Worm (Caenorhabditis elegans): ENCODE data around the gene srh-8.
A peak's percentile ranks its signal among the peaks of the same experiment; 100 is the strongest.

Gene srh-8

ce11 chrV:3981680-3982079 is 23.6 kb upstream of the srh-8 start, which contains the start of gene nlp-30:
Gene nlp-30 (plus strand): TSS chrV:3981980.
- TF ChIP-seq pax-1 (tag; optimal IDR thresholded peaks at IDR 0.05): no peak
- TF ChIP-seq fkh-10 (GFP tag; optimal IDR thresholded peaks at IDR 0.05): no peak
- TF ChIP-seq ceh-34 (tag; optimal IDR thresholded peaks at IDR 0.05): no peak
- no peak for TF ChIP-seq tbx-2 (tag; optimal IDR thresholded peaks at IDR 0.05)
- no peak for TF ChIP-seq C08G9.2 (tag; optimal IDR thresholded peaks at IDR 0.05)
- TF ChIP-seq nhr-11 (tag; optimal IDR thresholded peaks at IDR 0.05): no peak
- no peak for TF ChIP-seq ets-4 (tag; optimal IDR thresholded peaks at IDR 0.05)
- no peak for TF ChIP-seq tbx-7 (tag; optimal IDR thresholded peaks at IDR 0.05)
- TF ChIP-seq npax-4 (tag; optimal IDR thresholded peaks at IDR 0.05): no peak
- TF ChIP-seq ceh-24 (tag; optimal IDR thresholded peaks at IDR 0.05): no peak
- TF ChIP-seq sox-2 (GFP tag; IDR thresholded peaks at IDR 0.05): no peak
- TF ChIP-seq dmd-4 (tag; optimal IDR thresholded peaks at IDR 0.05; ENCODE audit: borderline replicate concordance): no peak
- TF ChIP-seq unc-3 (GFP tag; conservative IDR thresholded peaks at IDR 0.05): no peak
- no peak for TF ChIP-seq unc-3 (tag; optimal IDR thresholded peaks at IDR 0.05)
- TF ChIP-seq K09A11.1 (tag; optimal IDR thresholded peaks at IDR 0.05; ENCODE audit: insufficient read depth): no peak
- no peak for TF ChIP-seq hlh-6 (tag; optimal IDR thresholded peaks at IDR 0.05)
- TF ChIP-seq C38D4.7 (GFP tag; optimal IDR thresholded peaks at IDR 0.05): no peak

- TF ChIP-seq dmd-4 (tag; optimal IDR thresholded peaks at IDR 0.05; ENCODE audit: borderline replicate concordance) (no peak), dve-1 (tag; optimal IDR thresholded peaks at IDR 0.05) (peak; percentile 12)
Measured at ce11 chrV:3984178-3984577, 21.1 kb upstream of the srh-8 start, which contains the start of gene nlp-29. Gene nlp-29 (plus strand): TSS chrV:3984425.

- TF ChIP-seq zip-5 (tag; optimal IDR thresholded peaks at IDR 0.05) (no peak), ceh-45 (GFP tag; IDR thresholded peaks at IDR 0.05) (no peak), npax-4 (tag; optimal IDR thresholded peaks at IDR 0.05) (no peak), unc-55 (GFP tag; optimal IDR thresholded peaks at IDR 0.05) (no peak), pha-4 (tag; optimal IDR thresholded peaks at IDR 0.05) (no peak), unc-42 (tag; optimal IDR thresholded peaks at IDR 0.05) (no peak), sdc-2 (tag; optimal IDR thresholded peaks at IDR 0.05) (no peak), lin-11 (tag; optimal IDR thresholded peaks at IDR 0.05) (no peak), elt-4 (tag; optimal IDR thresholded peaks at IDR 0.05) (no peak), ref-2 (tag; optimal IDR thresholded peaks at IDR 0.05) (no peak), fkh-6 (tag; optimal IDR thresholded peaks at IDR 0.05) (no peak), che-1 (tag; optimal IDR thresholded peaks at IDR 0.05) (no peak), tbx-2 (tag; optimal IDR thresholded peaks at IDR 0.05) (no peak), ceh-34 (tag; optimal IDR thresholded peaks at IDR 0.05) (no peak), pqm-1 (tag; optimal IDR thresholded peaks at IDR 0.05) (no peak), F13H6.1 (tag; optimal IDR thresholded peaks at IDR 0.05) (no peak), K02D7.2 (tag; optimal IDR thresholded peaks at IDR 0.05) (no peak), ceh-22 (tag; optimal IDR thresholded peaks at IDR 0.05) (no peak), rnt-1 (tag; optimal IDR thresholded peaks at IDR 0.05) (no peak), ama-1 (optimal IDR thresholded peaks at IDR 0.05) (no peak)
Measured at ce11 chrV:3985104-3985503, 20.2 kb upstream of the srh-8 start.

ce11 chrV:3987616-3988015 is 17.7 kb upstream of the srh-8 start, which contains the start of gene nlp-28:
Gene nlp-28 (plus strand): TSS chrV:3987900.
- TF ChIP-seq hlh-6 (tag; optimal IDR thresholded peaks at IDR 0.05) (no peak), C38D4.7 (GFP tag; optimal IDR thresholded peaks at IDR 0.05) (no peak), pax-1 (tag; optimal IDR thresholded peaks at IDR 0.05) (no peak), pha-4 (tag; optimal IDR thresholded peaks at IDR 0.05) (no peak)

- TF ChIP-seq pqm-1 (tag; optimal IDR thresholded peaks at IDR 0.05): no peak
- no peak for TF ChIP-seq fax-1 (tag; optimal IDR thresholded peaks at IDR 0.05)
- no peak for TF ChIP-seq unc-42 (tag; optimal IDR thresholded peaks at IDR 0.05)
- TF ChIP-seq hlh-15 (tag; optimal IDR thresholded peaks at IDR 0.05): no peak
- TF ChIP-seq C38D4.7 (GFP tag; optimal IDR thresholded peaks at IDR 0.05): no peak
- TF ChIP-seq ceh-30 (tag; optimal IDR thresholded peaks at IDR 0.05): no peak
- no peak for TF ChIP-seq ceh-14 (tag; optimal IDR thresholded peaks at IDR 0.05)
- no peak for TF ChIP-seq C08G9.2 (tag; optimal IDR thresholded peaks at IDR 0.05)
- TF ChIP-seq ceh-22 (tag; optimal IDR thresholded peaks at IDR 0.05): no peak
- no peak for TF ChIP-seq ama-1 (optimal IDR thresholded peaks at IDR 0.05)
- TF ChIP-seq elt-2 (tag; optimal IDR thresholded peaks at IDR 0.05): no peak
- no peak for TF ChIP-seq ceh-6 (GFP tag; optimal IDR thresholded peaks at IDR 0.05)
- TF ChIP-seq sdc-2 (tag; optimal IDR thresholded peaks at IDR 0.05): no peak
- no peak for TF ChIP-seq ceh-24 (tag; optimal IDR thresholded peaks at IDR 0.05)
Measured at ce11 chrV:3989070-3989469, 16.2 kb upstream of the srh-8 start, which contains the start of gene nlp-27. Gene nlp-27 (plus strand): TSS chrV:3989378.

Measured in whole organism, late embryonic.